Worm (Caenorhabditis elegans): Measurements from ENCODE around the gene phy-3.

ce11 chrV:16865404-16865803 lies 32.4 kb downstream of the phy-3 start, which contains the start of gene clec-28:
- no peak for TF ChIP-seq madf-9 (GFP tag; conservative IDR thresholded peaks at IDR 0.05)
- no peak for TF ChIP-seq pqm-1 (tag; optimal IDR thresholded peaks at IDR 0.05)
- TF ChIP-seq ZK546.5 (tag; optimal IDR thresholded peaks at IDR 0.05) = no peak
- TF ChIP-seq lin-1 (GFP tag; IDR thresholded peaks at IDR 0.05) = no peak
- no peak for TF ChIP-seq T20F7.1 (GFP tag; optimal IDR thresholded peaks at IDR 0.05)
- TF ChIP-seq daf-12 (tag; optimal IDR thresholded peaks at IDR 0.05) = no peak
- no peak for TF ChIP-seq Y48G9A.11 (GFP tag; IDR thresholded peaks at IDR 0.05)
- TF ChIP-seq skn-1 (tag; optimal IDR thresholded peaks at IDR 0.05) = no peak
- TF ChIP-seq lin-15B (tag; optimal IDR thresholded peaks at IDR 0.05) = no peak
- TF ChIP-seq arid-1 (GFP tag; conservative IDR thresholded peaks at IDR 0.05) = no peak
- no peak for TF ChIP-seq ama-1 (optimal IDR thresholded peaks at IDR 0.05)

Measured in whole organism, L4 larva.